Fruit fly (Drosophila melanogaster): ENCODE results near the gene Ptpa.

Gene Ptpa

dm6 chr2L:3376684-3377086 is at the start of gene Ptpa, which contains the start of gene CG9662:
Gene Ptpa (plus strand): TSS chr2L:3377002.
Gene CG9662 (minus strand): TSS chr2L:3376737.
- no peak for TF ChIP-seq Myc (optimal IDR thresholded peaks at IDR 0.05)
- no peak for TF ChIP-seq Sin3A (optimal IDR thresholded peaks at IDR 0.05)
- TF ChIP-seq psq (optimal IDR thresholded peaks at IDR 0.05), result no peak
- no peak for TF ChIP-seq h (optimal IDR thresholded peaks at IDR 0.05)
- no peak for TF ChIP-seq ttk (optimal IDR thresholded peaks at IDR 0.05)
- no peak for TF ChIP-seq insv (optimal IDR thresholded peaks at IDR 0.05)

dm6 chr2L:3327603-3328002 is 49.2 kb upstream of the Ptpa start, which contains the start of gene CG33282:
Gene CG33282 (plus strand): TSS chr2L:3327903.
- no peak for TF ChIP-seq Myc (optimal IDR thresholded peaks at IDR 0.05)
- no peak for TF ChIP-seq ttk (optimal IDR thresholded peaks at IDR 0.05)
- no peak for TF ChIP-seq insv (optimal IDR thresholded peaks at IDR 0.05)
- TF ChIP-seq h (optimal IDR thresholded peaks at IDR 0.05), result no peak
- no peak for TF ChIP-seq Sin3A (optimal IDR thresholded peaks at IDR 0.05)
- TF ChIP-seq psq (optimal IDR thresholded peaks at IDR 0.05), result no peak

- TF ChIP-seq Sin3A (optimal IDR thresholded peaks at IDR 0.05), result no peak
- no peak for TF ChIP-seq Myc (optimal IDR thresholded peaks at IDR 0.05)
- TF ChIP-seq psq (optimal IDR thresholded peaks at IDR 0.05), result no peak
- TF ChIP-seq ttk (optimal IDR thresholded peaks at IDR 0.05), result no peak
- TF ChIP-seq h (optimal IDR thresholded peaks at IDR 0.05), result no peak
- no peak for TF ChIP-seq insv (optimal IDR thresholded peaks at IDR 0.05)
Observed at dm6 chr2L:3330628-3331027, 46.2 kb upstream of the Ptpa start, which contains the start of gene CG3285. Gene CG3285 (plus strand): TSS chr2L:3330928.

- TF ChIP-seq ttk (optimal IDR thresholded peaks at IDR 0.05) (no peak), Myc (optimal IDR thresholded peaks at IDR 0.05) (no peak), h (optimal IDR thresholded peaks at IDR 0.05) (no peak), psq (optimal IDR thresholded peaks at IDR 0.05) (no peak), Sin3A (optimal IDR thresholded peaks at IDR 0.05) (no peak), insv (optimal IDR thresholded peaks at IDR 0.05) (no peak)
Observed at dm6 chr2L:3332514-3332913, 44.3 kb upstream of the Ptpa start, which contains the start of gene CG15408. Gene CG15408 (plus strand): TSS chr2L:3332814.

- no peak for TF ChIP-seq h (optimal IDR thresholded peaks at IDR 0.05)
- no peak for TF ChIP-seq psq (optimal IDR thresholded peaks at IDR 0.05)
Observed at dm6 chr2L:3338566-3339215, 38.1 kb upstream of the Ptpa start.

dm6 chr2L:3339420-3339819 is 37.4 kb upstream of the Ptpa start:
- TF ChIP-seq insv (optimal IDR thresholded peaks at IDR 0.05) (no peak), ttk (optimal IDR thresholded peaks at IDR 0.05) (no peak), Sin3A (optimal IDR thresholded peaks at IDR 0.05) (no peak), psq (optimal IDR thresholded peaks at IDR 0.05) (no peak), h (optimal IDR thresholded peaks at IDR 0.05) (no peak), Myc (optimal IDR thresholded peaks at IDR 0.05) (no peak)

dm6 chr2L:3341231-3341935 is 35.4 kb upstream of the Ptpa start:
- TF ChIP-seq Sin3A (optimal IDR thresholded peaks at IDR 0.05), result no peak
- TF ChIP-seq insv (optimal IDR thresholded peaks at IDR 0.05), result no peak
- no peak for TF ChIP-seq psq (optimal IDR thresholded peaks at IDR 0.05)
- no peak for TF ChIP-seq h (optimal IDR thresholded peaks at IDR 0.05)
- TF ChIP-seq Myc (optimal IDR thresholded peaks at IDR 0.05), result no peak
- no peak for TF ChIP-seq ttk (optimal IDR thresholded peaks at IDR 0.05)

dm6 chr2L:3342369-3342768 is 34.4 kb upstream of the Ptpa start:
- TF ChIP-seq Sin3A (optimal IDR thresholded peaks at IDR 0.05), result no peak
- TF ChIP-seq Myc (optimal IDR thresholded peaks at IDR 0.05), result no peak
- TF ChIP-seq ttk (optimal IDR thresholded peaks at IDR 0.05), result no peak
- no peak for TF ChIP-seq h (optimal IDR thresholded peaks at IDR 0.05)
- TF ChIP-seq psq (optimal IDR thresholded peaks at IDR 0.05), result no peak
- no peak for TF ChIP-seq insv (optimal IDR thresholded peaks at IDR 0.05)

- TF ChIP-seq Sin3A (optimal IDR thresholded peaks at IDR 0.05) (no peak), h (optimal IDR thresholded peaks at IDR 0.05) (no peak), insv (optimal IDR thresholded peaks at IDR 0.05) (no peak), psq (optimal IDR thresholded peaks at IDR 0.05) (no peak), ttk (optimal IDR thresholded peaks at IDR 0.05) (no peak)
Observed at dm6 chr2L:3345763-3346482, 30.9 kb upstream of the Ptpa start.

- no peak for TF ChIP-seq Sin3A (optimal IDR thresholded peaks at IDR 0.05)
- TF ChIP-seq ttk (optimal IDR thresholded peaks at IDR 0.05), result no peak
- no peak for TF ChIP-seq h (optimal IDR thresholded peaks at IDR 0.05)
- TF ChIP-seq insv (optimal IDR thresholded peaks at IDR 0.05), result no peak
- no peak for TF ChIP-seq psq (optimal IDR thresholded peaks at IDR 0.05)
- TF ChIP-seq Myc (optimal IDR thresholded peaks at IDR 0.05), result no peak
Observed at dm6 chr2L:3346483-3346839, 30.3 kb upstream of the Ptpa start.

- TF ChIP-seq Sin3A (optimal IDR thresholded peaks at IDR 0.05), result no peak
- TF ChIP-seq ttk (optimal IDR thresholded peaks at IDR 0.05), result no peak
- no peak for TF ChIP-seq psq (optimal IDR thresholded peaks at IDR 0.05)
- TF ChIP-seq Myc (optimal IDR thresholded peaks at IDR 0.05), result no peak
- TF ChIP-seq h (optimal IDR thresholded peaks at IDR 0.05), result no peak
- TF ChIP-seq insv (optimal IDR thresholded peaks at IDR 0.05), result no peak
Observed at dm6 chr2L:3348146-3348747, 28.6 kb upstream of the Ptpa start.
